Fruit fly (Drosophila melanogaster) whole organism, wandering third instar larva: ENCODE results near the gene CG10663.

Source experiments
- CrebA ChIP-seq: fragments of 200-800 bp; sonication (Bioruptor generic); optimal IDR thresholded peaks from 2 replicates; lab custom pipeline; 2016; ENCODE audit warnings: missing biosample characterization, mild to moderate bottlenecking, missing genetic modification characterization, borderline replicate concordance
- Hnf4 ChIP-seq: fragments of 200-800 bp; sonication (Bioruptor generic); optimal IDR thresholded peaks from 2 replicates; lab custom pipeline; 2016; ENCODE audit warnings: missing biosample characterization, mild to moderate bottlenecking, missing genetic modification characterization
- br ChIP-seq: fragments of 200-800 bp; sonication (Bioruptor generic); optimal IDR thresholded peaks from 2 replicates; lab custom pipeline; 2016; ENCODE audit warnings: missing biosample characterization, missing genetic modification characterization
- foxo ChIP-seq, 2 experiments: fragments of 200-800 bp; sonication (Bioruptor generic); optimal IDR thresholded peaks; 2 replicates in 1 of 2; 3 replicates in 1 of 2; lab custom pipeline; 2016 to 2017; ENCODE audit warnings: missing biosample characterization in 2 of 2, missing genetic modification characterization in 2 of 2
- fru ChIP-seq: fragments of 200-800 bp; sonication (Bioruptor generic); optimal IDR thresholded peaks from 3 replicates; lab custom pipeline; 2016; ENCODE audit warnings: missing biosample characterization, mild to moderate bottlenecking, missing genetic modification characterization
- h ChIP-seq: fragments of 200-800 bp; sonication (Bioruptor generic); optimal IDR thresholded peaks from 3 replicates; lab custom pipeline; 2016; ENCODE audit warnings: missing biosample characterization, mild to moderate bottlenecking, missing genetic modification characterization
- pan ChIP-seq: fragments of >200 bp; optimal IDR thresholded peaks from 2 replicates; lab custom pipeline; 2017
- psq ChIP-seq: fragments of 200-800 bp; sonication (Bioruptor generic); optimal IDR thresholded peaks from 3 replicates; lab custom pipeline; 2017; ENCODE audit warnings: missing biosample characterization, mild to moderate bottlenecking, missing genetic modification characterization, moderate library complexity
- sage ChIP-seq: fragments of 200-800 bp; sonication (Bioruptor generic); optimal IDR thresholded peaks from 2 replicates; lab custom pipeline; 2016; ENCODE audit warnings: missing biosample characterization, mild to moderate bottlenecking, missing genetic modification characterization
- usp ChIP-seq: fragments of >200 bp; optimal IDR thresholded peaks from 2 replicates; lab custom pipeline; 2017; ENCODE audit warnings: missing biosample characterization, missing genetic modification characterization

DNA sequence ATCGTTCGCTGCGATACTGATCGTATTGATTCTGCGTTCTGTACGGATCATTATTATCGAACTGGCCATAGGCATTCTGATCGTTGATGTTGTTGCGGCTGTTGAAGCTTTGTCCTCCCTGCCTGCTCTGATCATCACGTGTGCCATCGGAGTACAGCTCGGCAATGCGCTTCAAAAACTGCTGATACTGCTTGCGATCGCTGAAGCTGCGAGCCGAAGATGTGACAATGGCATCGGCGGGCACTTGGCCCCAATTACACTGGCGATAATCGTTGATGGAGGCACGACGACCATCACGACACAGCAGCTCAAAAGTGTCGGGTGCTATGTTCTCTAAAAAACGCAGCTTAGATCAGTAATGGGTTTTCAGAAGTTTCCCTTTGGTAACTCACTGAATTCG, 47.4 kb upstream of the CG10663 start:
- TF ChIP-seq br, result no peak
- TF ChIP-seq fru, result no peak
- TF ChIP-seq psq (GFP tag; lab: Kevin White, UChicago), result no peak
- TF ChIP-seq usp (GFP tag; lab: Kevin White, UChicago), result no peak
- TF ChIP-seq sage (GFP tag; lab: Kevin White, UChicago), result no peak
- no peak for TF ChIP-seq h (GFP tag; lab: Kevin White, UChicago)
- TF ChIP-seq Hnf4 (GFP tag; lab: Kevin White, UChicago), result no peak
- no peak for TF ChIP-seq CrebA (GFP tag; lab: Kevin White, UChicago)
- no peak for TF ChIP-seq pan
- TF ChIP-seq foxo (GFP tag; optimal IDR thresholded peaks at IDR 0.05; lab: Kevin White, UChicago), result no peak
